Worm (Caenorhabditis elegans) whole organism, L1 larva: ENCODE measurements around the gene gpc-1.

Experiments
- F16B12.6 ChIP-seq: fragments of 150-350 bp; optimal IDR thresholded peaks from 2 replicates; lab custom pipeline; 2014; ENCODE audit warnings: missing biosample characterization, missing genetic modification characterization
- aha-1 ChIP-seq: fragments of 150-350 bp; optimal IDR thresholded peaks from 2 replicates; lab custom pipeline; 2014; ENCODE audit warnings: missing biosample characterization, missing genetic modification characterization
- aly-2 ChIP-seq: fragments of 150-350 bp; optimal IDR thresholded peaks from 2 replicates; lab custom pipeline; 2014; ENCODE audit warnings: missing biosample characterization, missing genetic modification characterization
- blmp-1 ChIP-seq: fragments of 150-350 bp; optimal IDR thresholded peaks from 2 replicates; lab custom pipeline; 2014; ENCODE audit warnings: missing biosample characterization, missing genetic modification characterization
- ceh-8 ChIP-seq: fragments of 200-800 bp; sonication (Bioruptor generic); optimal IDR thresholded peaks from 2 replicates; lab custom pipeline; 2018; ENCODE audit warnings: mild to moderate bottlenecking, missing genetic modification characterization, moderate library complexity, missing compliant biosample characterization
- ceh-82 ChIP-seq, 3 experiments: fragments of 150-350 bp in 1 of 3; sonication (generic microtip) in 2 of 3; optimal IDR thresholded peaks; 2 replicates each; lab custom pipeline; 2014 to 2017; ENCODE audit warnings: missing biosample characterization in 3 of 3, missing genetic modification characterization in 3 of 3
- dsc-1 ChIP-seq: sonication (generic microtip); optimal IDR thresholded peaks from 2 replicates; lab custom pipeline; 2016; ENCODE audit warnings: mild to moderate bottlenecking, missing genetic modification characterization, missing compliant biosample characterization
- efl-1 ChIP-seq, 4 experiments: fragments of 150-350 bp; optimal IDR thresholded peaks in 3 of 4; peaks in 1 of 4; 1 replicate in 1 of 4; 2 replicates in 3 of 4; lab custom pipeline; 2014; ENCODE audit warnings: missing biosample characterization in 2 of 4, missing genetic modification characterization in 2 of 4, missing genetic modification reagents in 2 of 4
- elt-2 ChIP-seq: sonication (generic microtip); optimal IDR thresholded peaks from 2 replicates; lab custom pipeline; 2016; ENCODE audit warnings: missing genetic modification characterization, mild to moderate bottlenecking, inconsistent platforms, missing compliant biosample characterization, missing genetic modification reagents
- elt-3 ChIP-seq, 6 experiments: fragments of 150-350 bp in 1 of 6; sonication (generic microtip); optimal IDR thresholded peaks; 2 replicates each; lab custom pipeline; 2017 to 2018; ENCODE audit warnings: missing biosample characterization in 6 of 6, missing genetic modification characterization in 6 of 6, inconsistent platforms in 1 of 6
- fkh-10 ChIP-seq: sonication (generic microtip); optimal IDR thresholded peaks from 2 replicates; lab custom pipeline; 2017; ENCODE audit warnings: missing biosample characterization, missing genetic modification reagents, missing genetic modification characterization
- fkh-4 ChIP-seq: sonication (generic microtip); optimal IDR thresholded peaks from 2 replicates; lab custom pipeline; 2016; ENCODE audit warnings: missing compliant biosample characterization, missing genetic modification characterization, borderline replicate concordance
- fkh-8 ChIP-seq: sonication (generic microtip); optimal IDR thresholded peaks from 2 replicates; lab custom pipeline; 2016; ENCODE audit warnings: mild to moderate bottlenecking, missing genetic modification characterization, missing compliant biosample characterization
- fos-1 ChIP-seq: fragments of 150-350 bp; optimal IDR thresholded peaks from 2 replicates; lab custom pipeline; 2014; ENCODE audit warnings: missing biosample characterization, missing genetic modification characterization
- grh-1 ChIP-seq: fragments of 200-800 bp; sonication (Bioruptor generic); IDR thresholded peaks from 2 replicates; pipeline ENCODE4 v1.3.6; 2022; ENCODE audit warnings: missing genetic modification reagents, missing genetic modification characterization, missing compliant biosample characterization
- hlh-17 ChIP-seq: fragments of 200-800 bp; sonication (Bioruptor generic); optimal IDR thresholded peaks from 2 replicates; lab custom pipeline; 2018; ENCODE audit warnings: missing genetic modification characterization, mild to moderate bottlenecking, missing compliant biosample characterization, moderate library complexity, borderline replicate concordance
- jun-1 ChIP-seq: fragments of 150-350 bp; optimal IDR thresholded peaks from 2 replicates; lab custom pipeline; 2014; ENCODE audit warnings: missing biosample characterization, missing genetic modification reagents, missing genetic modification characterization
- lin-13 ChIP-seq: fragments of 150-350 bp; optimal IDR thresholded peaks from 2 replicates; lab custom pipeline; 2014; ENCODE audit warnings: missing biosample characterization, missing genetic modification reagents, missing genetic modification characterization
- lin-14 ChIP-seq: fragments of 200-800 bp; sonication (Bioruptor generic); optimal IDR thresholded peaks from 2 replicates; lab custom pipeline; 2018; ENCODE audit warnings: mild to moderate bottlenecking, missing genetic modification characterization, moderate library complexity, missing compliant biosample characterization
- lin-35 ChIP-seq, 2 experiments: fragments of 150-350 bp; optimal IDR thresholded peaks; 2 replicates each; lab custom pipeline; 2014; ENCODE audit warnings: missing biosample characterization in 2 of 2, missing genetic modification characterization in 2 of 2, missing genetic modification reagents in 2 of 2
- lin-39 ChIP-seq: fragments of 150-350 bp; optimal IDR thresholded peaks from 2 replicates; lab custom pipeline; 2014; ENCODE audit warnings: missing biosample characterization, missing genetic modification reagents, missing genetic modification characterization
- lir-3 ChIP-seq: sonication (generic microtip); optimal IDR thresholded peaks from 2 replicates; lab custom pipeline; 2016; ENCODE audit warnings: mild to moderate bottlenecking, missing genetic modification characterization, moderate library complexity, missing compliant biosample characterization; ENCODE audit not compliant: poor library complexity
- lsy-2 ChIP-seq, 2 experiments: fragments of 150-350 bp; optimal IDR thresholded peaks; 2 replicates each; lab custom pipeline; 2014; ENCODE audit warnings: missing biosample characterization in 2 of 2, missing genetic modification characterization in 2 of 2
- mdl-1 ChIP-seq, 2 experiments: fragments of 150-350 bp; optimal IDR thresholded peaks; 2 replicates each; lab custom pipeline; 2014 to 2017; ENCODE audit warnings: missing biosample characterization in 2 of 2, missing genetic modification characterization in 2 of 2, inconsistent platforms in 1 of 2
- mep-1 ChIP-seq: fragments of 150-350 bp; optimal IDR thresholded peaks from 2 replicates; lab custom pipeline; 2014; ENCODE audit warnings: missing biosample characterization, missing genetic modification characterization
- nhr-19 ChIP-seq: fragments of 200-800 bp; sonication (Bioruptor generic); conservative IDR thresholded peaks from 2 replicates; pipeline ENCODE4 v1.3.6; 2022; ENCODE audit warnings: missing genetic modification characterization, missing compliant biosample characterization
- nhr-20 ChIP-seq: sonication (generic microtip); optimal IDR thresholded peaks from 2 replicates; lab custom pipeline; 2016; ENCODE audit warnings: mild to moderate bottlenecking, missing genetic modification characterization, missing compliant biosample characterization
- nhr-28 ChIP-seq: fragments of 150-350 bp; optimal IDR thresholded peaks from 2 replicates; lab custom pipeline; 2014; ENCODE audit warnings: missing biosample characterization, missing genetic modification characterization
- nhr-47 ChIP-seq: sonication (generic microtip); optimal IDR thresholded peaks from 2 replicates; lab custom pipeline; 2016; ENCODE audit warnings: mild to moderate bottlenecking, missing genetic modification characterization, moderate library complexity, missing compliant biosample characterization
- nhr-71 ChIP-seq: sonication (generic microtip); optimal IDR thresholded peaks from 2 replicates; lab custom pipeline; 2016; ENCODE audit warnings: mild to moderate bottlenecking, missing genetic modification characterization, moderate library complexity, missing compliant biosample characterization
- nhr-84 ChIP-seq: sonication (generic microtip); optimal IDR thresholded peaks from 2 replicates; lab custom pipeline; 2017; ENCODE audit warnings: missing biosample characterization, missing genetic modification characterization
- nhr-85 ChIP-seq: sonication (generic microtip); peaks from one replicate; lab custom pipeline; 2016; ENCODE audit warnings: missing genetic modification characterization, inconsistent platforms, missing compliant biosample characterization
- pag-3 ChIP-seq: sonication (generic microtip); optimal IDR thresholded peaks from 2 replicates; lab custom pipeline; 2017; ENCODE audit warnings: missing genetic modification characterization, mild to moderate bottlenecking, missing compliant biosample characterization, antibody characterized with exemption, borderline replicate concordance; ENCODE audit not compliant: insufficient read depth
- pax-3 ChIP-seq: fragments of 200-800 bp; sonication (Bioruptor generic); optimal IDR thresholded peaks from 2 replicates; lab custom pipeline; 2018; ENCODE audit warnings: mild to moderate bottlenecking, missing genetic modification characterization, moderate library complexity, missing compliant biosample characterization
- rnt-1 ChIP-seq: sonication (generic microtip); optimal IDR thresholded peaks from 2 replicates; lab custom pipeline; 2016; ENCODE audit warnings: mild to moderate bottlenecking, missing genetic modification characterization, moderate library complexity, missing compliant biosample characterization
- snu-23 ChIP-seq: sonication (generic microtip); optimal IDR thresholded peaks from 2 replicates; lab custom pipeline; 2016; ENCODE audit warnings: missing genetic modification characterization, missing compliant biosample characterization
- sox-4 ChIP-seq: sonication (generic microtip); optimal IDR thresholded peaks from 2 replicates; lab custom pipeline; 2016; ENCODE audit warnings: missing genetic modification characterization, missing compliant biosample characterization
- sptf-1 ChIP-seq: fragments of 150-350 bp; optimal IDR thresholded peaks from 2 replicates; lab custom pipeline; 2014; ENCODE audit warnings: missing biosample characterization, missing genetic modification characterization
- swsn-7 ChIP-seq: sonication (generic microtip); optimal IDR thresholded peaks from 2 replicates; lab custom pipeline; 2016; ENCODE audit warnings: missing genetic modification characterization, missing compliant biosample characterization
- tbx-2 ChIP-seq: sonication (generic microtip); optimal IDR thresholded peaks from 2 replicates; lab custom pipeline; 2016; ENCODE audit warnings: missing genetic modification characterization, missing compliant biosample characterization
- tlp-1 ChIP-seq: fragments of 150-350 bp; optimal IDR thresholded peaks from 2 replicates; lab custom pipeline; 2014; ENCODE audit warnings: missing biosample characterization, missing genetic modification characterization
- unc-130 ChIP-seq: fragments of 150-350 bp; optimal IDR thresholded peaks from 2 replicates; lab custom pipeline; 2017; ENCODE audit warnings: missing biosample characterization, missing genetic modification characterization, inconsistent platforms
- unc-62 ChIP-seq: fragments of 150-350 bp; optimal IDR thresholded peaks from 2 replicates; lab custom pipeline; 2014; ENCODE audit warnings: missing biosample characterization, missing genetic modification reagents, missing genetic modification characterization
- unc-86 ChIP-seq: sonication (generic microtip); optimal IDR thresholded peaks from 2 replicates; lab custom pipeline; 2016; ENCODE audit warnings: missing genetic modification characterization, missing compliant biosample characterization
- unc-98 ChIP-seq: fragments of 200-800 bp; sonication (Bioruptor generic); IDR thresholded peaks from 2 replicates; pipeline ENCODE4 v1.3.6; 2022; ENCODE audit warnings: missing genetic modification characterization, missing compliant biosample characterization
- xbp-1 ChIP-seq: sonication (generic microtip); optimal IDR thresholded peaks from 2 replicates; lab custom pipeline; 2016; ENCODE audit warnings: missing genetic modification characterization, missing compliant biosample characterization
- zip-4 ChIP-seq: fragments of 200-800 bp; sonication (Bioruptor generic); optimal IDR thresholded peaks from 2 replicates; lab custom pipeline; 2018; ENCODE audit warnings: mild to moderate bottlenecking, missing genetic modification characterization, moderate library complexity, missing compliant biosample characterization
- ztf-11 ChIP-seq, 2 experiments: sonication (generic microtip); optimal IDR thresholded peaks; 2 replicates each; lab custom pipeline; 2016 to 2017; ENCODE audit warnings: missing genetic modification characterization in 2 of 2, missing biosample characterization in 1 of 2, missing compliant biosample characterization in 1 of 2

Gene gpc-1

ce11 chrX:12899140-12899888 is 14.5 kb upstream of the gpc-1 start:
- no peak for TF ChIP-seq nhr-28
- TF ChIP-seq zip-4, result no peak
- TF ChIP-seq nhr-47 (tag; lab: Kevin White, UChicago), result peak; percentile 60
- TF ChIP-seq sptf-1 (tag; lab: Kevin White, UChicago), result no peak
- TF ChIP-seq nhr-84 (tag; lab: Kevin White, UChicago), result no peak
- TF ChIP-seq jun-1 (tag; lab: Kevin White, UChicago), result no peak
- no peak for TF ChIP-seq unc-86 (tag; lab: Kevin White, UChicago)
- TF ChIP-seq ceh-82 (tag; optimal IDR thresholded peaks at IDR 0.05; lab: Kevin White, UChicago), result peak in 1 of 3 experiments; percentile 44
- no peak for TF ChIP-seq fkh-4 (tag; lab: Kevin White, UChicago)
- peak; percentile 54 for TF ChIP-seq blmp-1 (tag; lab: Kevin White, UChicago)
- TF ChIP-seq nhr-20 (tag; lab: Kevin White, UChicago), result peak; percentile 55
- no peak for TF ChIP-seq fos-1 (tag; lab: Kevin White, UChicago)
- peak in 1 of 2 experiments; percentile 13 for TF ChIP-seq mdl-1 (tag; optimal IDR thresholded peaks at IDR 0.05; lab: Kevin White, UChicago)
- no peak for TF ChIP-seq aha-1
- TF ChIP-seq F16B12.6 (tag; lab: Kevin White, UChicago), result no peak
- no peak for TF ChIP-seq fkh-10 (GFP tag; lab: Kevin White, UChicago)
- TF ChIP-seq rnt-1 (tag; lab: Kevin White, UChicago), result peak; percentile 5
- TF ChIP-seq tlp-1 (tag; lab: Kevin White, UChicago), result no peak
- peak; percentile 51 for TF ChIP-seq fkh-8
- TF ChIP-seq unc-62 (GFP tag; lab: Kevin White, UChicago), result no peak
- no peak for TF ChIP-seq lsy-2 (tag; optimal IDR thresholded peaks at IDR 0.05; lab: Kevin White, UChicago)
- TF ChIP-seq tbx-2, result peak; percentile 53
- no peak for TF ChIP-seq unc-130
- no peak for TF ChIP-seq aly-2 (tag; lab: Kevin White, UChicago)
- TF ChIP-seq mep-1 (tag; lab: Kevin White, UChicago), result no peak
- TF ChIP-seq efl-1 (optimal IDR thresholded peaks at IDR 0.05; lab: Kevin White, UChicago), result no peak
- TF ChIP-seq efl-1 (GFP tag; optimal IDR thresholded peaks at IDR 0.05 in 1 of 2; lab: Kevin White, UChicago), result peak in 1 of 2 experiments; percentile 43
- TF ChIP-seq lin-14 (GFP tag; lab: Kevin White, UChicago), result peak; percentile 70
- TF ChIP-seq nhr-19, result peak; percentile 89
- TF ChIP-seq hlh-17 (GFP tag; lab: Kevin White, UChicago), result no peak
- no peak for TF ChIP-seq xbp-1
- TF ChIP-seq ceh-8 (GFP tag; lab: Kevin White, UChicago), result peak; percentile 1
- peak in 2 of 6 experiments; percentile 39 to 47 for TF ChIP-seq elt-3 (tag; optimal IDR thresholded peaks at IDR 0.05; lab: Kevin White, UChicago)
- TF ChIP-seq lin-39, result no peak
- TF ChIP-seq lin-13 (GFP tag; lab: Kevin White, UChicago), result no peak
- no peak for TF ChIP-seq pax-3 (tag; lab: Kevin White, UChicago)
- TF ChIP-seq grh-1 (GFP tag; lab: Robert Waterston, UW), result no peak
- TF ChIP-seq ztf-11 (tag; optimal IDR thresholded peaks at IDR 0.05; lab: Kevin White, UChicago), result no peak
- no peak for TF ChIP-seq sox-4 (tag; lab: Kevin White, UChicago)
- peak; percentile 66 for TF ChIP-seq snu-23 (GFP tag; lab: Kevin White, UChicago)
- TF ChIP-seq pag-3, result no peak
- peak; percentile 75 for TF ChIP-seq nhr-85 (tag; lab: Kevin White, UChicago)
- no peak for TF ChIP-seq elt-2 (tag; lab: Kevin White, UChicago)
- no peak for TF ChIP-seq lin-35 (GFP tag; optimal IDR thresholded peaks at IDR 0.05; lab: Kevin White, UChicago)
- peak; percentile 5 for TF ChIP-seq lir-3 (tag; lab: Kevin White, UChicago)
- TF ChIP-seq unc-98, result no peak
- TF ChIP-seq nhr-71, result peak; percentile 65
- TF ChIP-seq dsc-1 (tag; lab: Kevin White, UChicago), result peak; percentile 22
- TF ChIP-seq swsn-7, result peak; percentile 36
